Worm (Caenorhabditis elegans) whole organism, young adult: Measurements from ENCODE around the gene msd-4.

Experiments used
- F23B12.7 ChIP-seq: sonication (generic microtip); optimal IDR thresholded peaks from 2 replicates; lab custom pipeline; 2017; ENCODE audit warnings: missing genetic modification characterization, mild to moderate bottlenecking, missing compliant biosample characterization, antibody characterized with exemption, moderate library complexity; ENCODE audit not compliant: insufficient read depth
- F33H1.4 ChIP-seq: fragments of 200-800 bp; sonication (Bioruptor generic); IDR thresholded peaks from 2 replicates; pipeline ENCODE4 v1.3.6; 2022; ENCODE audit warnings: missing genetic modification reagents, missing genetic modification characterization, missing compliant biosample characterization
- F39B2.1 ChIP-seq: fragments of 200-800 bp; sonication (Bioruptor generic); IDR thresholded peaks from 2 replicates; pipeline ENCODE4 v1.3.6; 2022; ENCODE audit warnings: missing genetic modification reagents, missing genetic modification characterization, missing compliant biosample characterization
- Y53F4B.3 ChIP-seq: fragments of 200-800 bp; sonication (Bioruptor generic); IDR thresholded peaks from 2 replicates; pipeline ENCODE4 v1.3.6; 2022; ENCODE audit warnings: missing genetic modification reagents, missing genetic modification characterization, missing compliant biosample characterization
- Y53G8AR.9 ChIP-seq: fragments of 200-800 bp; sonication (Bioruptor generic); conservative IDR thresholded peaks from 2 replicates; pipeline ENCODE4 v1.3.6; 2022; ENCODE audit warnings: missing genetic modification reagents, missing genetic modification characterization, missing compliant biosample characterization
- Y95B8A.8 ChIP-seq: fragments of 200-800 bp; sonication (Bioruptor generic); IDR thresholded peaks from 2 replicates; pipeline ENCODE4 v1.3.6; 2022; ENCODE audit warnings: missing genetic modification reagents, missing genetic modification characterization, missing compliant biosample characterization
- aptf-2 ChIP-seq: fragments of 200-800 bp; sonication (Bioruptor generic); conservative IDR thresholded peaks from 2 replicates; pipeline ENCODE4 v1.3.6; 2022; ENCODE audit warnings: missing genetic modification reagents, missing genetic modification characterization, missing compliant biosample characterization
- aptf-3 ChIP-seq: fragments of 200-800 bp; sonication (Bioruptor generic); IDR thresholded peaks from 2 replicates; pipeline ENCODE4 v1.3.6; 2022; ENCODE audit warnings: missing genetic modification characterization, missing compliant biosample characterization
- bed-1 ChIP-seq: fragments of 200-800 bp; sonication (Bioruptor generic); IDR thresholded peaks from 2 replicates; pipeline ENCODE4 v1.3.6; 2022; ENCODE audit warnings: missing genetic modification reagents, missing genetic modification characterization, missing compliant biosample characterization
- bed-2 ChIP-seq: fragments of 200-800 bp; sonication (Bioruptor generic); IDR thresholded peaks from 2 replicates; pipeline ENCODE4 v1.3.6; 2022; ENCODE audit warnings: missing genetic modification reagents, missing genetic modification characterization, missing compliant biosample characterization
- ceh-58 ChIP-seq: fragments of 200-800 bp; sonication (Bioruptor generic); IDR thresholded peaks from 2 replicates; pipeline ENCODE4 v1.3.6; 2022; ENCODE audit warnings: missing genetic modification characterization, missing compliant biosample characterization
- ceh-91 ChIP-seq: fragments of 200-800 bp; sonication (Bioruptor generic); IDR thresholded peaks from 2 replicates; pipeline ENCODE4 v1.3.6; 2022; ENCODE audit warnings: missing genetic modification reagents, missing genetic modification characterization, missing compliant biosample characterization
- dpl-1 ChIP-seq: fragments of 150-350 bp; optimal IDR thresholded peaks from 2 replicates; lab custom pipeline; 2014; ENCODE audit warnings: missing biosample characterization, missing genetic modification reagents, missing genetic modification characterization
- ekl-4 ChIP-seq: fragments of 200-800 bp; sonication (Bioruptor generic); IDR thresholded peaks from 2 replicates; pipeline ENCODE4 v1.3.6; 2022; ENCODE audit warnings: missing genetic modification reagents, missing genetic modification characterization, missing compliant biosample characterization
- ets-4 ChIP-seq: fragments of 200-800 bp; sonication (Bioruptor generic); optimal IDR thresholded peaks from 2 replicates; lab custom pipeline; 2018; ENCODE audit warnings: mild to moderate bottlenecking, missing genetic modification characterization, missing compliant biosample characterization
- hlh-12 ChIP-seq: sonication (generic microtip); optimal IDR thresholded peaks from 2 replicates; lab custom pipeline; 2016; ENCODE audit warnings: missing genetic modification characterization, missing compliant biosample characterization
- hmg-1.2 ChIP-seq: fragments of 200-800 bp; sonication (Bioruptor generic); IDR thresholded peaks from 2 replicates; pipeline ENCODE4 v1.3.6; 2022; ENCODE audit warnings: missing genetic modification reagents, missing genetic modification characterization, missing compliant biosample characterization
- hmg-20 ChIP-seq: fragments of 200-800 bp; sonication (Bioruptor generic); IDR thresholded peaks from 2 replicates; pipeline ENCODE4 v1.3.6; 2022; ENCODE audit warnings: missing genetic modification reagents, missing genetic modification characterization, missing compliant biosample characterization
- hrde-1 ChIP-seq: sonication (generic microtip); optimal IDR thresholded peaks from 2 replicates; lab custom pipeline; 2016; ENCODE audit warnings: missing genetic modification characterization, mild to moderate bottlenecking, missing compliant biosample characterization, moderate library complexity, missing genotype, missing genetic modification reagents, borderline replicate concordance
- hsf-1 ChIP-seq: fragments of 200-800 bp; sonication (Bioruptor generic); IDR thresholded peaks from 2 replicates; pipeline ENCODE4 v1.3.6; 2022; ENCODE audit warnings: missing genetic modification reagents, missing genetic modification characterization, missing compliant biosample characterization
- lin-35 ChIP-seq, 3 experiments: fragments of 150-350 bp in 2 of 3; sonication (generic microtip) in 1 of 3; optimal IDR thresholded peaks; 2 replicates each; lab custom pipeline; 2014 to 2018; ENCODE audit warnings: missing biosample characterization in 3 of 3, missing genetic modification characterization in 3 of 3, missing genetic modification reagents in 3 of 3
- lin-54 ChIP-seq: fragments of 200-800 bp; sonication (Bioruptor generic); optimal IDR thresholded peaks from 2 replicates; lab custom pipeline; 2018; ENCODE audit warnings: mild to moderate bottlenecking, missing genetic modification characterization, missing compliant biosample characterization
- lsl-1 ChIP-seq: fragments of 200-800 bp; sonication (Bioruptor generic); optimal IDR thresholded peaks from 2 replicates; lab custom pipeline; 2018; ENCODE audit warnings: mild to moderate bottlenecking, missing genetic modification characterization, moderate library complexity, missing compliant biosample characterization
- madf-10 ChIP-seq: sonication (generic microtip); optimal IDR thresholded peaks from 2 replicates; lab custom pipeline; 2016; ENCODE audit warnings: mild to moderate bottlenecking, missing genetic modification characterization, missing compliant biosample characterization
- madf-6 ChIP-seq: fragments of 200-800 bp; sonication (Bioruptor generic); IDR thresholded peaks from 2 replicates; pipeline ENCODE4 v1.3.6; 2022; ENCODE audit warnings: missing genetic modification reagents, missing genetic modification characterization, missing compliant biosample characterization
- madf-8 ChIP-seq: fragments of 200-800 bp; sonication (Bioruptor generic); conservative IDR thresholded peaks from 2 replicates; pipeline ENCODE4 v1.3.6; 2022; ENCODE audit warnings: missing genetic modification reagents, missing genetic modification characterization, missing compliant biosample characterization
- nfya-1 ChIP-seq: sonication (generic microtip); optimal IDR thresholded peaks from 2 replicates; lab custom pipeline; 2017; ENCODE audit warnings: antibody characterized with exemption, missing compliant biosample characterization, missing genetic modification characterization, borderline replicate concordance; ENCODE audit not compliant: insufficient read depth
- nhr-80 ChIP-seq: sonication (generic microtip); optimal IDR thresholded peaks from 2 replicates; lab custom pipeline; 2016; ENCODE audit warnings: missing genetic modification characterization, missing compliant biosample characterization
- nhr-90 ChIP-seq: sonication (generic microtip); optimal IDR thresholded peaks from 2 replicates; lab custom pipeline; 2016; ENCODE audit warnings: missing genotype, mild to moderate bottlenecking, missing genetic modification characterization, missing compliant biosample characterization
- repo-1 ChIP-seq: sonication (generic microtip); optimal IDR thresholded peaks from 2 replicates; lab custom pipeline; 2017; ENCODE audit warnings: mild to moderate bottlenecking, missing genetic modification characterization, missing compliant biosample characterization
- snpc-1.1 ChIP-seq: sonication (generic microtip); optimal IDR thresholded peaks from 2 replicates; lab custom pipeline; 2017; ENCODE audit warnings: missing genetic modification characterization, mild to moderate bottlenecking, missing compliant biosample characterization, antibody characterized with exemption, moderate library complexity, missing genotype, missing genetic modification reagents; ENCODE audit not compliant: insufficient read depth
- snpc-3.4 ChIP-seq: sonication (generic microtip); optimal IDR thresholded peaks from 2 replicates; lab custom pipeline; 2017; ENCODE audit warnings: missing genetic modification characterization, mild to moderate bottlenecking, missing compliant biosample characterization, antibody characterized with exemption, moderate library complexity, missing genotype, missing genetic modification reagents
- tbp1 ChIP-seq: fragments of 200-800 bp; sonication (Bioruptor generic); optimal IDR thresholded peaks from 2 replicates; lab custom pipeline; 2018; ENCODE audit warnings: mild to moderate bottlenecking, missing genetic modification characterization, missing compliant biosample characterization
- ztf-25 ChIP-seq: fragments of 200-800 bp; sonication (Bioruptor generic); IDR thresholded peaks from 2 replicates; pipeline ENCODE4 v1.3.6; 2022; ENCODE audit warnings: missing genetic modification reagents, missing genetic modification characterization, missing compliant biosample characterization

msd-4 gene

DNA sequence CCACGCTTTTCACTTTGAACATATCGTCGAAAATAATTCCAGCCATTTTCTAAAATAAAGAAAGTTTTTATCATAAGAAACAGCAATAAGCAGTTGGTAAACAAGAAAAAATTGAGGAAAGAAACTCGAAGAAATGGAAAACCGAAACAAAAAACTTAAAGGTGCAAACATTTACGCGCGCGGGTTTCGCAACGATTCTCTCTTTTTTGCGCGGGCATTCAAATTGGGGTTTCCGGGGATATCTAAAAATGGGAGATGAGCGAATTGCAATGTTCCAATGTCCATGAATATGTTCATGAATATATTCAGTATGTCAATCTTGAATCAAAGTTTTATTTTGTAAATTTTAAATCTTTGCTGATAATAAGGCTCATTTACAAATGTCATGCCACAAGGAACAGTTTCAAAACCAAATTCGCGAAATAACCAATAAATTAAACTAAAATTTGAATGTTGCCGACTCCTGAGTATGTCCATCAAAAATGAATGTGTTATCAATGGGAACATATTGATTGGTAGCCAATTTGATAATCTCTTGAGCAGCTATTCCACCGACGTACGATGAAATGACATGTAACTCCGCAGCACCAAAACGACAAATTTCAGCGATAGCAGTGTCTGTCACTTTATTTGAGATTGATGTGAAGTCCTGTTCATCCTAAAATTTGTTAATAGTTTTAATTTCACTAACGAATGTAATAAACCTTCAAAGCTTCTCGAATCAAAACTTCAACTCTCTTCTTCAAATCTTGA lies 49.6 kb upstream of the msd-4 start, which contains the start of gene rpb-8 (continued):
- TF ChIP-seq nfya-1 (tag; lab: Kevin White, UChicago) (no peak), dpl-1 (peak; percentile 78), madf-10 (tag; lab: Kevin White, UChicago) (no peak), ceh-91 (GFP tag; lab: Robert Waterston, UW) (0 out of 2 replicates have a peak, but pooled peaks have one; percentile 14), snpc-1.1 (no peak), aptf-2 (GFP tag; lab: Robert Waterston, UW) (no peak), hsf-1 (GFP tag; lab: Robert Waterston, UW) (no peak), ets-4 (GFP tag; lab: Kevin White, UChicago) (no peak), hlh-12 (tag; lab: Kevin White, UChicago) (no peak), madf-6 (GFP tag; lab: Robert Waterston, UW) (peak; percentile 65; the same call in 1 of the 2 replicates), Y53F4B.3 (GFP tag; lab: Robert Waterston, UW) (no peak), nhr-80 (tag; lab: Kevin White, UChicago) (peak; percentile 76), snpc-3.4 (peak; percentile 29), repo-1 (tag; lab: Kevin White, UChicago) (no peak), nhr-90 (no peak), tbp1 (GFP tag; lab: Kevin White, UChicago) (no peak), F33H1.4 (GFP tag; lab: Robert Waterston, UW) (peak; percentile 83), hmg-20 (GFP tag; lab: Robert Waterston, UW) (no peak), lin-35 (GFP tag; optimal IDR thresholded peaks at IDR 0.05; lab: Kevin White, UChicago) (peak in 1 of 3 experiments; percentile 72), bed-1 (GFP tag; lab: Robert Waterston, UW) (no peak), bed-2 (GFP tag; lab: Robert Waterston, UW) (no peak), madf-8 (GFP tag; lab: Robert Waterston, UW) (no peak), Y53G8AR.9 (GFP tag; lab: Robert Waterston, UW) (no peak), ztf-25 (GFP tag; lab: Robert Waterston, UW) (no peak), F39B2.1 (GFP tag; lab: Robert Waterston, UW) (no peak), hmg-1.2 (GFP tag; lab: Robert Waterston, UW) (peak; percentile 8; the same call in 1 of the 2 replicates), aptf-3 (no peak), F23B12.7 (tag; lab: Kevin White, UChicago) (peak; percentile 52), lsl-1 (GFP tag; lab: Kevin White, UChicago) (peak; percentile 13)
- TF ChIP-seq, all 124 proteins: peak for 18

DNA sequence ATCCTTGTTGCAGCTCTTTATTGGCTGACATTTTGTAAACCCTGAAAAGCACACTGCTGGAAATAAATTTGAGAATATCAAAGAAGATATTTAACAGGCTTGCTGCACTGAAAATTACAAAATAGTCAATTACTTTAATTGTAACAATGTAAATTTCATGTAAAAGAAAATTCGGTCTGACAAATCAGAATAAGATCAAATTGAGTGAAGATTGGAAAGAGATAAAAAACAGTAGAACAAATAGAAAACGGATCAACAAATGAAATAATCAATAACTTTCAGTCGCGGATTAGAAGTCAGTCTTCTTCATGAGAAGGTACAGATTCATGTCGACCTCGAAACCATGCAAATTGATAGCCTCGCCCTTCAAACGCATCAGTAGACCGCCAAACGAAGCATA lies 48.5 kb upstream of the msd-4 start, which contains the start of gene rars-1:
TSS of gene rars-1 (minus strand) at position 101 of the 400 bp plus-strand sequence.
- TF ChIP-seq lin-54 (GFP tag; lab: Kevin White, UChicago) (peak; percentile 14), ekl-4 (GFP tag; lab: Robert Waterston, UW) (no peak), ceh-58 (GFP tag; lab: Robert Waterston, UW) (0 out of 2 replicates have a peak, but pooled peaks have one; percentile 56)

DNA sequence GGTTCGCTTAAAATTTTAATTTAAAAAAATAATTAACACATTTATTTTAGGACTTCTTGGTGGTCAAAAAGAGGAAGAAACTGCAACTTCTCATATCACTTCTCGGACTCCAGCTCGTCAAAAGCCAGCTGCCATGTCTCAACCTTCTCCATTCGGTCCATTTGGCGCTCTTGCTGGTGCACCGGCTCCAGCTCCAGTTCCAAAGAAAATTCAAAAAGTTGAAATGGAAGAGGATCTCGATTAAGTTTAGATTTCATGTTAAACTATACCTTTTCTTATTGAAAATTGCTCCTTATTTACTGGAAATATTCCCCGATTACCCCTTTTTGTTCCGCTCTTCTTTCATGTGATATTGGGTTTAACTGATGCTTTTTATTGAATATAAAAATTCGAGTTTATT lies 45.2 kb upstream of the msd-4 start:
- TF ChIP-seq hrde-1 (peak; percentile 19), Y95B8A.8 (GFP tag; lab: Robert Waterston, UW) (no peak)
